Worm (Caenorhabditis elegans) whole organism, young adult: Measurements from ENCODE around the gene F01D5.8.

Experiments
- B0261.1 ChIP-seq: sonication (generic microtip); optimal IDR thresholded peaks from 2 replicates; lab custom pipeline; 2016; ENCODE audit warnings: mild to moderate bottlenecking, missing genetic modification characterization, moderate library complexity, missing compliant biosample characterization
- C17E4.6 ChIP-seq: fragments of 200-800 bp; sonication (Bioruptor generic); IDR thresholded peaks from 2 replicates; pipeline ENCODE4 v1.3.6; 2022; ENCODE audit warnings: missing genetic modification reagents, missing genetic modification characterization, missing compliant biosample characterization
- F10E7.11 ChIP-seq: sonication (generic microtip); optimal IDR thresholded peaks from 2 replicates; lab custom pipeline; 2017; ENCODE audit warnings: mild to moderate bottlenecking, missing genetic modification characterization, moderate library complexity, missing compliant biosample characterization
- F22D6.2 ChIP-seq: sonication (generic microtip); optimal IDR thresholded peaks from 2 replicates; lab custom pipeline; 2016; ENCODE audit warnings: mild to moderate bottlenecking, missing genetic modification characterization, missing compliant biosample characterization
- F57C9.4 ChIP-seq: sonication (generic microtip); optimal IDR thresholded peaks from 2 replicates; lab custom pipeline; 2017; ENCODE audit warnings: mild to moderate bottlenecking, missing genetic modification characterization, missing compliant biosample characterization
- K11D2.4 ChIP-seq: fragments of 200-800 bp; sonication (Bioruptor generic); IDR thresholded peaks from 2 replicates; pipeline ENCODE4 v1.3.6; 2022; ENCODE audit warnings: missing genetic modification reagents, missing genetic modification characterization, missing compliant biosample characterization
- K12H6.12 ChIP-seq: fragments of 200-800 bp; sonication (Bioruptor generic); optimal IDR thresholded peaks from 2 replicates; lab custom pipeline; 2018; ENCODE audit warnings: mild to moderate bottlenecking, missing genetic modification characterization, missing compliant biosample characterization
- T07F8.4 ChIP-seq: sonication (generic microtip); optimal IDR thresholded peaks from 2 replicates; lab custom pipeline; 2016; ENCODE audit warnings: mild to moderate bottlenecking, missing genetic modification characterization, moderate library complexity, missing compliant biosample characterization
- Y53G8AR.9 ChIP-seq: fragments of 200-800 bp; sonication (Bioruptor generic); conservative IDR thresholded peaks from 2 replicates; pipeline ENCODE4 v1.3.6; 2022; ENCODE audit warnings: missing genetic modification reagents, missing genetic modification characterization, missing compliant biosample characterization
- Y67H2A.10 ChIP-seq: fragments of 200-800 bp; sonication (Bioruptor generic); conservative IDR thresholded peaks from 2 replicates; pipeline ENCODE4 v1.3.6; 2022; ENCODE audit warnings: missing genetic modification reagents, missing genetic modification characterization, missing compliant biosample characterization
- Y95B8A.8 ChIP-seq: fragments of 200-800 bp; sonication (Bioruptor generic); IDR thresholded peaks from 2 replicates; pipeline ENCODE4 v1.3.6; 2022; ENCODE audit warnings: missing genetic modification reagents, missing genetic modification characterization, missing compliant biosample characterization
- ZK185.1 ChIP-seq: sonication (generic microtip); optimal IDR thresholded peaks from 2 replicates; lab custom pipeline; 2016; ENCODE audit warnings: mild to moderate bottlenecking, missing genetic modification characterization, missing compliant biosample characterization; ENCODE audit not compliant: poor library complexity, severe bottlenecking
- akir-1 ChIP-seq: fragments of 200-800 bp; sonication (Bioruptor generic); optimal IDR thresholded peaks from 2 replicates; lab custom pipeline; 2018; ENCODE audit warnings: mild to moderate bottlenecking, missing genetic modification characterization, moderate library complexity, missing compliant biosample characterization
- aptf-2 ChIP-seq: fragments of 200-800 bp; sonication (Bioruptor generic); conservative IDR thresholded peaks from 2 replicates; pipeline ENCODE4 v1.3.6; 2022; ENCODE audit warnings: missing genetic modification reagents, missing genetic modification characterization, missing compliant biosample characterization
- aptf-3 ChIP-seq: fragments of 200-800 bp; sonication (Bioruptor generic); IDR thresholded peaks from 2 replicates; pipeline ENCODE4 v1.3.6; 2022; ENCODE audit warnings: missing genetic modification characterization, missing compliant biosample characterization
- attf-3 ChIP-seq: fragments of 200-800 bp; sonication (Bioruptor generic); conservative IDR thresholded peaks from 2 replicates; pipeline ENCODE4 v1.3.6; 2022; ENCODE audit warnings: missing genetic modification reagents, missing genetic modification characterization, missing compliant biosample characterization
- attf-6 ChIP-seq: fragments of 200-800 bp; sonication (Bioruptor generic); IDR thresholded peaks from 2 replicates; pipeline ENCODE4 v1.3.6; 2022; ENCODE audit warnings: missing genetic modification reagents, missing genetic modification characterization, missing compliant biosample characterization
- bed-1 ChIP-seq: fragments of 200-800 bp; sonication (Bioruptor generic); IDR thresholded peaks from 2 replicates; pipeline ENCODE4 v1.3.6; 2022; ENCODE audit warnings: missing genetic modification reagents, missing genetic modification characterization, missing compliant biosample characterization
- cebp-1 ChIP-seq, 2 experiments: fragments of 200-800 bp in 1 of 2; sonication (Bioruptor generic) in 1 of 2; sonication (generic microtip) in 1 of 2; IDR thresholded peaks in 1 of 2; optimal IDR thresholded peaks in 1 of 2; 2 replicates each; pipeline versions ENCODE4 v1.3.6 to Lab custom; 2017 to 2022; ENCODE audit warnings: missing compliant biosample characterization in 2 of 2, missing genetic modification characterization in 2 of 2, mild to moderate bottlenecking in 1 of 2, missing genetic modification reagents in 1 of 2, moderate library complexity in 1 of 2
- ceh-100 ChIP-seq: fragments of 200-800 bp; sonication (Bioruptor generic); IDR thresholded peaks from 2 replicates; pipeline ENCODE4 v1.3.6; 2022; ENCODE audit warnings: missing genetic modification reagents, missing genetic modification characterization, missing compliant biosample characterization
- ceh-91 ChIP-seq: fragments of 200-800 bp; sonication (Bioruptor generic); IDR thresholded peaks from 2 replicates; pipeline ENCODE4 v1.3.6; 2022; ENCODE audit warnings: missing genetic modification reagents, missing genetic modification characterization, missing compliant biosample characterization
- dpff-1 ChIP-seq: sonication (generic microtip); optimal IDR thresholded peaks from 2 replicates; lab custom pipeline; 2017; ENCODE audit warnings: mild to moderate bottlenecking, missing genetic modification characterization, missing compliant biosample characterization
- dpl-1 ChIP-seq: fragments of 150-350 bp; optimal IDR thresholded peaks from 2 replicates; lab custom pipeline; 2014; ENCODE audit warnings: missing biosample characterization, missing genetic modification reagents, missing genetic modification characterization
- egl-44 ChIP-seq: fragments of 200-800 bp; sonication (Bioruptor generic); IDR thresholded peaks from 2 replicates; pipeline ENCODE4 v1.3.6; 2022; ENCODE audit warnings: missing genetic modification reagents, missing genetic modification characterization, missing compliant biosample characterization
- ekl-4 ChIP-seq: fragments of 200-800 bp; sonication (Bioruptor generic); IDR thresholded peaks from 2 replicates; pipeline ENCODE4 v1.3.6; 2022; ENCODE audit warnings: missing genetic modification reagents, missing genetic modification characterization, missing compliant biosample characterization
- fkh-3 ChIP-seq: sonication (generic microtip); optimal IDR thresholded peaks from 2 replicates; lab custom pipeline; 2016; ENCODE audit warnings: mild to moderate bottlenecking, missing genetic modification characterization, missing compliant biosample characterization
- gei-17 ChIP-seq: fragments of 200-800 bp; sonication (Bioruptor generic); optimal IDR thresholded peaks from 2 replicates; lab custom pipeline; 2018; ENCODE audit warnings: mild to moderate bottlenecking, missing genetic modification characterization, missing compliant biosample characterization
- hmg-20 ChIP-seq: fragments of 200-800 bp; sonication (Bioruptor generic); IDR thresholded peaks from 2 replicates; pipeline ENCODE4 v1.3.6; 2022; ENCODE audit warnings: missing genetic modification reagents, missing genetic modification characterization, missing compliant biosample characterization
- lin-40 ChIP-seq: sonication (generic microtip); optimal IDR thresholded peaks from 2 replicates; lab custom pipeline; 2016; ENCODE audit warnings: missing genetic modification characterization, mild to moderate bottlenecking, missing compliant biosample characterization, missing genotype, missing genetic modification reagents
- lsl-1 ChIP-seq: fragments of 200-800 bp; sonication (Bioruptor generic); optimal IDR thresholded peaks from 2 replicates; lab custom pipeline; 2018; ENCODE audit warnings: mild to moderate bottlenecking, missing genetic modification characterization, moderate library complexity, missing compliant biosample characterization
- madf-3 ChIP-seq: fragments of 200-800 bp; sonication (Bioruptor generic); IDR thresholded peaks from 2 replicates; pipeline ENCODE4 v1.3.6; 2022; ENCODE audit warnings: missing genetic modification reagents, missing genetic modification characterization, missing compliant biosample characterization
- mxl-1 ChIP-seq: sonication (generic microtip); optimal IDR thresholded peaks from 2 replicates; lab custom pipeline; 2016; ENCODE audit warnings: missing genetic modification characterization, missing compliant biosample characterization
- nfyb-1 ChIP-seq: fragments of 200-800 bp; sonication (Bioruptor generic); IDR thresholded peaks from 2 replicates; pipeline ENCODE4 v1.3.6; 2022; ENCODE audit warnings: missing genetic modification reagents, missing genetic modification characterization, missing compliant biosample characterization
- sdz-38 ChIP-seq: sonication (generic microtip); optimal IDR thresholded peaks from 2 replicates; lab custom pipeline; 2016; ENCODE audit warnings: missing genotype, missing genetic modification characterization, missing compliant biosample characterization
- snpc-1.3 ChIP-seq: sonication (generic microtip); optimal IDR thresholded peaks from 2 replicates; lab custom pipeline; 2017; ENCODE audit warnings: missing genetic modification characterization, mild to moderate bottlenecking, missing compliant biosample characterization, antibody characterized with exemption, moderate library complexity, missing genotype, missing genetic modification reagents; ENCODE audit not compliant: insufficient read depth
- snpc-4 ChIP-seq, 5 experiments: fragments of 150-350 bp in 1 of 5; sonication (generic microtip) in 4 of 5; optimal IDR thresholded peaks; 2 replicates each; lab custom pipeline; 2014 to 2018; ENCODE audit warnings: missing genetic modification characterization in 5 of 5, missing biosample characterization in 3 of 5, antibody characterized with exemption in 2 of 5, mild to moderate bottlenecking in 2 of 5, missing compliant biosample characterization in 2 of 5, missing genotype in 2 of 5, moderate library complexity in 2 of 5, missing genetic modification reagents in 1 of 5
- somi-1 ChIP-seq: fragments of 200-800 bp; sonication (Bioruptor generic); optimal IDR thresholded peaks from 2 replicates; lab custom pipeline; 2018; ENCODE audit warnings: mild to moderate bottlenecking, missing genetic modification characterization, missing compliant biosample characterization
- tbp1 ChIP-seq: fragments of 200-800 bp; sonication (Bioruptor generic); optimal IDR thresholded peaks from 2 replicates; lab custom pipeline; 2018; ENCODE audit warnings: mild to moderate bottlenecking, missing genetic modification characterization, missing compliant biosample characterization
- tlf-1 ChIP-seq: fragments of 200-800 bp; sonication (Bioruptor generic); optimal IDR thresholded peaks from 2 replicates; lab custom pipeline; 2018; ENCODE audit warnings: mild to moderate bottlenecking, missing genetic modification characterization, missing compliant biosample characterization
- xnd-1 ChIP-seq: sonication (generic microtip); optimal IDR thresholded peaks from 2 replicates; lab custom pipeline; 2016; ENCODE audit warnings: missing genotype, missing genetic modification reagents, missing genetic modification characterization, missing compliant biosample characterization
- zfh-2 ChIP-seq: fragments of 200-800 bp; sonication (Bioruptor generic); conservative IDR thresholded peaks from 2 replicates; pipeline ENCODE4 v1.3.6; 2022; ENCODE audit warnings: missing genetic modification reagents, missing genetic modification characterization, missing compliant biosample characterization
- ztf-18 ChIP-seq: sonication (generic microtip); optimal IDR thresholded peaks from 2 replicates; lab custom pipeline; 2016; ENCODE audit warnings: missing genotype, mild to moderate bottlenecking, missing genetic modification characterization, missing compliant biosample characterization
- ztf-22 ChIP-seq: fragments of 200-800 bp; sonication (Bioruptor generic); optimal IDR thresholded peaks from 2 replicates; lab custom pipeline; 2018; ENCODE audit warnings: mild to moderate bottlenecking, missing genetic modification characterization, moderate library complexity, missing compliant biosample characterization

The F01D5.8 gene

DNA sequence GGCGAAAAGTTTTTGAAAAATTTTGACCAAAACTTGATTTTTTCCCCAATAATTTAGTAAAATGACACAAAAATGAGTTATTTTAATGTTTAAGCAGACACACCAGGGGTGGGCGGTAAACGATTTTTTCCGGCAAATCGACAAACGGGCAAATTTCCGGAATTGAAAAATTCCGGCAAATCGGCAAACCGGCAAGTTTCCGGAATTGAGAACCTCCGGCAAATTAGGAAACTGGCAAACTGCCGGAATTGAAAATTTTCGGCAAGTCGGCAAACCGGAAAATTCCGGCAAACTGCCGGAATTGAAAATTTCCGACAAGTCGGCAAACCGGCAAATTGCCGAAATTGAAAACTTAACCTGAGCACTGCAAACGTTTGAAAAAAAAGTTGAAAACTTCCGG, 22.2 kb downstream of the F01D5.8 start (continued):
- TF ChIP-seq ceh-100 (GFP tag; lab: Robert Waterston, UW): peak; percentile 46; the same call in 1 of the 2 replicates
- TF ChIP-seq madf-3: no peak
- TF ChIP-seq F10E7.11 (tag; lab: Kevin White, UChicago): no peak
- no peak for TF ChIP-seq attf-3 (GFP tag; lab: Robert Waterston, UW)
- TF ChIP-seq tbp1 (GFP tag; lab: Kevin White, UChicago): no peak
- TF ChIP-seq bed-1: no peak
- TF ChIP-seq akir-1: no peak
- TF ChIP-seq sdz-38 (tag; lab: Kevin White, UChicago): no peak
- no peak for TF ChIP-seq somi-1 (GFP tag; lab: Kevin White, UChicago)
- TF ChIP-seq hmg-20 (GFP tag; lab: Robert Waterston, UW): no peak
- no peak for TF ChIP-seq egl-44 (GFP tag; lab: Robert Waterston, UW)
- TF ChIP-seq F22D6.2 (tag; lab: Kevin White, UChicago): no peak
- peak; percentile 49; the same call in 1 of the 2 replicates for TF ChIP-seq aptf-3
- no peak for TF ChIP-seq dpff-1 (tag; lab: Kevin White, UChicago)
- no peak for TF ChIP-seq T07F8.4 (tag; lab: Kevin White, UChicago)
- no peak for TF ChIP-seq B0261.1 (tag; lab: Kevin White, UChicago)
- TF ChIP-seq ztf-18 (tag; lab: Kevin White, UChicago): no peak
- TF ChIP-seq lin-40 (tag; lab: Kevin White, UChicago): no peak
- no peak for TF ChIP-seq Y95B8A.8
- TF ChIP-seq xnd-1 (tag; lab: Kevin White, UChicago): no peak
- TF ChIP-seq ztf-22: no peak
- TF ChIP-seq ekl-4 (GFP tag; lab: Robert Waterston, UW): no peak
- no peak for TF ChIP-seq snpc-1.3 (tag; lab: Kevin White, UChicago)
- TF ChIP-seq gei-17 (GFP tag; lab: Kevin White, UChicago): no peak
- TF ChIP-seq attf-6: no peak
- TF ChIP-seq K11D2.4: peak; percentile 66
- no peak for TF ChIP-seq C17E4.6 (GFP tag; lab: Robert Waterston, UW)
- TF ChIP-seq fkh-3: no peak
- TF ChIP-seq mxl-1 (tag; lab: Kevin White, UChicago): peak; percentile 14
- no peak for TF ChIP-seq ZK185.1 (tag; lab: Kevin White, UChicago)
- TF ChIP-seq zfh-2 (GFP tag; lab: Robert Waterston, UW): no peak; the same call in 1 of the 2 replicates
- TF ChIP-seq snpc-4 (GFP tag; optimal IDR thresholded peaks at IDR 0.05; lab: Kevin White, UChicago): no peak
- no peak for TF ChIP-seq snpc-4 (tag; optimal IDR thresholded peaks at IDR 0.05; lab: Kevin White, UChicago)
- no peak for TF ChIP-seq cebp-1 (GFP tag; IDR thresholded peaks at IDR 0.05; lab: Robert Waterston, UW)
- TF ChIP-seq cebp-1 (tag; optimal IDR thresholded peaks at IDR 0.05; lab: Kevin White, UChicago): peak; percentile 47
- no peak for TF ChIP-seq aptf-2 (GFP tag; lab: Robert Waterston, UW)
- no peak; the same call in 1 of the 2 replicates for TF ChIP-seq Y53G8AR.9 (GFP tag; lab: Robert Waterston, UW)
- TF ChIP-seq Y67H2A.10: no peak
- no peak for TF ChIP-seq dpl-1 (GFP tag; lab: Kevin White, UChicago)
- no peak for TF ChIP-seq lsl-1 (GFP tag; lab: Kevin White, UChicago)
- TF ChIP-seq ceh-91 (GFP tag; lab: Robert Waterston, UW): no peak
- TF ChIP-seq nfyb-1 (GFP tag; lab: Robert Waterston, UW): peak; percentile 72; the same call in 1 of the 2 replicates
- TF ChIP-seq tlf-1 (GFP tag; lab: Kevin White, UChicago): no peak
- TF ChIP-seq F57C9.4 (tag; lab: Kevin White, UChicago): no peak
- no peak for TF ChIP-seq K12H6.12 (tag; lab: Kevin White, UChicago)
